Fruit fly (Drosophila melanogaster) S2 (cell line): ENCODE results near the gene JTBR.

Experiments
- CG8478 ChIP-seq: fragments of >200 bp; optimal IDR thresholded peaks from 2 replicates; lab custom pipeline; 2018
- CTCF ChIP-seq, 2 experiments: fragments of >200 bp; optimal IDR thresholded peaks; 2 replicates each; lab custom pipeline; 2018

DNA sequence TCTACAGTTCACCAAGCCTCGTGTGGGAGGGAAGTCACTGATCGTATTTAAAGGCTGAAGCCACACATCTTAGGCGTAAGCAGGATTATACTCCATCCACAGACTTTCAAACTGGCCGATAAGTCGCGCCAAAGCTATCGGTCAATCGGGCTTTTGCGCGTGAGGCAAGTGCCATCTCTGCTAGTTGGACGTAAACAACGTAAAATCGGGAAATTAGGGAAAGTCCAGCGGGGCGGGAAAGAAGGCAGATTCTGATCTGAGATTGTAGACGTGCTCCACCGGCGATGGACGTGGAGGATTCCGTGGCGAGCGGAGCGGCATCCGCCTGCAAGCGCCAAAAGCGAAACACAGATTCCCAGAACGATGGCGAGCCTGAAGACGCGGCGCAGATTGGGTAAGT, 46.5 kb downstream of the JTBR start, which contains the start of gene CG8001:
- no peak for TF ChIP-seq CG8478 (lab: Kevin White, UChicago)
- no peak for TF ChIP-seq CTCF (optimal IDR thresholded peaks at IDR 0.05; lab: Kevin White, UChicago)
